Worm (Caenorhabditis elegans) whole organism, early embryonic: Measurements from ENCODE around the gene W10C6.2.
"Not testable (repeated sequence)": the region's sequence is repeated elsewhere in the genome, so short reads cannot be mapped to it uniquely, and the experiment has no call there.

Source experiments
- B0310.2 ChIP-seq: sonication (generic microtip); optimal IDR thresholded peaks from 2 replicates; lab custom pipeline; 2016; ENCODE audit warnings: mild to moderate bottlenecking, missing genetic modification characterization, missing compliant biosample characterization
- F13C5.2 ChIP-seq: sonication (generic microtip); optimal IDR thresholded peaks from 2 replicates; lab custom pipeline; 2017; ENCODE audit warnings: mild to moderate bottlenecking, missing genetic modification characterization, inconsistent platforms, missing compliant biosample characterization
- aly-1 ChIP-seq: sonication (generic microtip); optimal IDR thresholded peaks from 2 replicates; lab custom pipeline; 2016; ENCODE audit warnings: missing genetic modification characterization, missing compliant biosample characterization
- ama-1 ChIP-seq: fragments of 150-350 bp; optimal IDR thresholded peaks from 2 replicates; lab custom pipeline; 2014
- ceh-13 ChIP-seq: fragments of 200-800 bp; sonication (Bioruptor generic); optimal IDR thresholded peaks from 2 replicates; lab custom pipeline; 2018; ENCODE audit warnings: mild to moderate bottlenecking, missing genetic modification characterization, missing compliant biosample characterization
- ceh-36 ChIP-seq: sonication (generic microtip); optimal IDR thresholded peaks from 2 replicates; lab custom pipeline; 2016; ENCODE audit warnings: missing genetic modification characterization, inconsistent platforms, missing compliant biosample characterization
- ets-7 ChIP-seq: sonication (generic microtip); optimal IDR thresholded peaks from 2 replicates; lab custom pipeline; 2016; ENCODE audit warnings: missing genotype, missing genetic modification characterization, missing compliant biosample characterization
- flt-1 ChIP-seq: fragments of 200-800 bp; sonication (Bioruptor generic); IDR thresholded peaks from 2 replicates; pipeline ENCODE4 v1.3.6; 2022; ENCODE audit warnings: missing genetic modification characterization, missing compliant biosample characterization
- hmbx-1 ChIP-seq: sonication (generic microtip); optimal IDR thresholded peaks from 2 replicates; lab custom pipeline; 2016; ENCODE audit warnings: mild to moderate bottlenecking, missing genetic modification characterization, missing compliant biosample characterization
- hmg-4 ChIP-seq: fragments of 200-800 bp; sonication (Bioruptor generic); optimal IDR thresholded peaks from 2 replicates; lab custom pipeline; 2018; ENCODE audit warnings: mild to moderate bottlenecking, missing genetic modification characterization, missing compliant biosample characterization
- hnd-1 ChIP-seq: sonication (generic microtip); optimal IDR thresholded peaks from 2 replicates; lab custom pipeline; 2016; ENCODE audit warnings: missing genetic modification characterization, missing compliant biosample characterization
- pes-1 ChIP-seq: fragments of 200-800 bp; sonication (Bioruptor generic); IDR thresholded peaks from 2 replicates; pipeline ENCODE4 v1.3.6; 2022; ENCODE audit warnings: missing genetic modification reagents, missing genetic modification characterization, missing compliant biosample characterization
- scrt-1 ChIP-seq: fragments of 200-800 bp; sonication (Bioruptor generic); IDR thresholded peaks from 2 replicates; pipeline ENCODE4 v1.3.6; 2022; ENCODE audit warnings: missing genetic modification characterization, missing compliant biosample characterization
- sea-1 ChIP-seq: fragments of 200-800 bp; sonication (Bioruptor generic); conservative IDR thresholded peaks from 2 replicates; pipeline ENCODE4 v1.3.6; 2022; ENCODE audit warnings: missing genetic modification characterization, missing compliant biosample characterization
- tbx-11 ChIP-seq: fragments of 200-800 bp; sonication (Bioruptor generic); IDR thresholded peaks from 2 replicates; pipeline ENCODE4 v1.3.6; 2022; ENCODE audit warnings: missing genetic modification characterization, missing compliant biosample characterization
- tbx-37 ChIP-seq: fragments of 200-800 bp; sonication (Bioruptor generic); conservative IDR thresholded peaks from 2 replicates; pipeline ENCODE4 v1.3.6; 2022; ENCODE audit warnings: missing genetic modification reagents, missing genetic modification characterization, missing compliant biosample characterization
- tra-4 ChIP-seq: sonication (generic microtip); optimal IDR thresholded peaks from 2 replicates; lab custom pipeline; 2017; ENCODE audit warnings: missing genetic modification characterization, missing compliant biosample characterization

W10C6.2 gene

ce11 chrII:11121800-11122199 lies at the start of gene W10C6.2:
Gene W10C6.2, minus strand, starts transcription at chrII:11121900.
- not testable (repeated sequence) for TF ChIP-seq hnd-1; F13C5.2 (tag; lab: Kevin White, UChicago); B0310.2 (tag; lab: Kevin White, UChicago)

ce11 chrII:11167039-11167438 lies 45.3 kb upstream of the W10C6.2 start:
- TF ChIP-seq hmg-4 (peak; percentile 38), sea-1 (no peak), hnd-1 (no peak), scrt-1 (GFP tag; lab: Robert Waterston, UW) (no peak)

ce11 chrII:11166414-11166813 lies 44.7 kb upstream of the W10C6.2 start:
- no peak for TF ChIP-seq tbx-37
- peak; percentile 49; the same call in 1 of the 2 replicates for TF ChIP-seq pes-1

ce11 chrII:11163291-11163690 lies 41.6 kb upstream of the W10C6.2 start:
- TF ChIP-seq ets-7 (tag; lab: Kevin White, UChicago) (no peak), tbx-37 (no peak), hmg-4 (no peak), F13C5.2 (tag; lab: Kevin White, UChicago) (no peak), tra-4 (tag; lab: Kevin White, UChicago) (no peak)

ce11 chrII:11162390-11162789 lies 40.7 kb upstream of the W10C6.2 start, which contains the start of gene ptr-13:
Gene ptr-13, minus strand, starts transcription at chrII:11162481.
- TF ChIP-seq hmbx-1 (no peak), tbx-37 (no peak), ceh-36 (tag; lab: Kevin White, UChicago) (no peak), ceh-13 (no peak), hmg-4 (no peak), scrt-1 (GFP tag; lab: Robert Waterston, UW) (no peak), hnd-1 (no peak), B0310.2 (tag; lab: Kevin White, UChicago) (no peak), ets-7 (tag; lab: Kevin White, UChicago) (no peak), F13C5.2 (tag; lab: Kevin White, UChicago) (no peak)

- no peak for TF ChIP-seq hmbx-1
- TF ChIP-seq scrt-1 (GFP tag; lab: Robert Waterston, UW), result no peak
- TF ChIP-seq aly-1 (tag; lab: Kevin White, UChicago), result no peak
- TF ChIP-seq flt-1 (GFP tag; lab: Robert Waterston, UW), result no peak
- no peak for TF ChIP-seq tbx-11 (GFP tag; lab: Robert Waterston, UW)
- TF ChIP-seq sea-1, result no peak
- no peak for TF ChIP-seq pes-1
- TF ChIP-seq ama-1 (lab: Kevin White, UChicago), result no peak
- TF ChIP-seq tra-4 (tag; lab: Kevin White, UChicago), result no peak
- TF ChIP-seq ceh-36 (tag; lab: Kevin White, UChicago), result no peak
- TF ChIP-seq hnd-1, result no peak
- TF ChIP-seq ceh-13, result no peak
- no peak for TF ChIP-seq F13C5.2 (tag; lab: Kevin White, UChicago)
- TF ChIP-seq B0310.2 (tag; lab: Kevin White, UChicago), result no peak
- TF ChIP-seq hmg-4, result no peak
- no peak for TF ChIP-seq ets-7 (tag; lab: Kevin White, UChicago)
- no peak for TF ChIP-seq tbx-37
Measured at ce11 chrII:11161675-11162074, 40.0 kb upstream of the W10C6.2 start.

- TF ChIP-seq ama-1 (lab: Kevin White, UChicago) (no peak), pes-1 (peak; percentile 78), F13C5.2 (tag; lab: Kevin White, UChicago) (no peak), aly-1 (tag; lab: Kevin White, UChicago) (no peak), tbx-37 (peak; percentile 63), scrt-1 (GFP tag; lab: Robert Waterston, UW) (peak; percentile 70), sea-1 (peak; percentile 73; the same call in 1 of the 2 replicates), tbx-11 (GFP tag; lab: Robert Waterston, UW) (0 out of 2 replicates have a peak, but pooled peaks have one; percentile 44), ceh-36 (tag; lab: Kevin White, UChicago) (peak; percentile 73), flt-1 (GFP tag; lab: Robert Waterston, UW) (peak; percentile 62; the same call in 1 of the 2 replicates), ceh-13 (peak; percentile 4), B0310.2 (tag; lab: Kevin White, UChicago) (no peak), hnd-1 (peak; percentile 34)
Measured at ce11 chrII:11157660-11158059, 36.0 kb upstream of the W10C6.2 start.

- TF ChIP-seq ceh-13 (no peak), pes-1 (no peak), ets-7 (tag; lab: Kevin White, UChicago) (no peak), ceh-36 (tag; lab: Kevin White, UChicago) (no peak), hmbx-1 (no peak)
Measured at ce11 chrII:11156160-11156559, 34.5 kb upstream of the W10C6.2 start.

ce11 chrII:11155400-11155799 lies 33.7 kb upstream of the W10C6.2 start:
- no peak for TF ChIP-seq pes-1
- no peak for TF ChIP-seq ama-1 (lab: Kevin White, UChicago)
- TF ChIP-seq aly-1 (tag; lab: Kevin White, UChicago), result no peak

ce11 chrII:11154957-11155356 lies 33.3 kb upstream of the W10C6.2 start:
- TF ChIP-seq ceh-13, result no peak
- TF ChIP-seq ama-1 (lab: Kevin White, UChicago), result no peak
- TF ChIP-seq flt-1 (GFP tag; lab: Robert Waterston, UW), result no peak
- TF ChIP-seq F13C5.2 (tag; lab: Kevin White, UChicago), result no peak
- TF ChIP-seq hmg-4, result no peak
- TF ChIP-seq B0310.2 (tag; lab: Kevin White, UChicago), result no peak
- TF ChIP-seq scrt-1 (GFP tag; lab: Robert Waterston, UW), result no peak
- TF ChIP-seq tbx-37, result no peak
- TF ChIP-seq aly-1 (tag; lab: Kevin White, UChicago), result no peak
- no peak for TF ChIP-seq hnd-1
- TF ChIP-seq tra-4 (tag; lab: Kevin White, UChicago), result no peak
- no peak for TF ChIP-seq hmbx-1
- no peak for TF ChIP-seq ceh-36 (tag; lab: Kevin White, UChicago)
- TF ChIP-seq tbx-11 (GFP tag; lab: Robert Waterston, UW), result no peak
- no peak for TF ChIP-seq pes-1
- TF ChIP-seq ets-7 (tag; lab: Kevin White, UChicago), result no peak
- TF ChIP-seq sea-1, result no peak
